Fruit fly (Drosophila melanogaster) whole organism, wandering third instar larva: ENCODE data around the gene CG32052.

Source experiments
- Abd-B ChIP-seq: fragments of >200 bp; optimal IDR thresholded peaks from 2 replicates; lab custom pipeline; 2017; ENCODE audit warnings: missing biosample characterization, missing genetic modification characterization
- CG32264 ChIP-seq: fragments of 200-800 bp; sonication (Bioruptor generic); optimal IDR thresholded peaks from 2 replicates; lab custom pipeline; 2016; ENCODE audit warnings: missing biosample characterization, missing genetic modification characterization
- HLH106 ChIP-seq: fragments of 200-800 bp; optimal IDR thresholded peaks from 3 replicates; lab custom pipeline; 2019; ENCODE audit warnings: missing biosample characterization, mild to moderate bottlenecking, missing genetic modification characterization, moderate library complexity
- Hnf4 ChIP-seq: fragments of 200-800 bp; sonication (Bioruptor generic); optimal IDR thresholded peaks from 2 replicates; lab custom pipeline; 2016; ENCODE audit warnings: missing biosample characterization, mild to moderate bottlenecking, missing genetic modification characterization
- Hr83 ChIP-seq: fragments of 200-300 bp; sonication (Bioruptor generic); optimal IDR thresholded peaks from 2 replicates; lab custom pipeline; 2016; ENCODE audit warnings: missing biosample characterization, mild to moderate bottlenecking, missing genetic modification characterization, moderate library complexity; ENCODE audit not compliant: poor library complexity, severe bottlenecking
- OdsH ChIP-seq: fragments of 200-800 bp; sonication (Bioruptor generic); optimal IDR thresholded peaks from 2 replicates; lab custom pipeline; 2016; ENCODE audit warnings: missing biosample characterization, mild to moderate bottlenecking, missing genetic modification characterization
- dl ChIP-seq, 2 experiments: fragments of 175-275, 200-275 bp in 1 of 2; fragments of 200-275 bp in 1 of 2; sonication (Bioruptor generic); optimal IDR thresholded peaks; lab custom pipeline; 2018; ENCODE audit warnings: mild to moderate bottlenecking in 2 of 2, missing biosample characterization in 2 of 2, missing genetic modification characterization in 2 of 2, moderate library complexity in 2 of 2; ENCODE audit not compliant: partially characterized antibody in 2 of 2, insufficient read depth in 1 of 2
- dmrt93B ChIP-seq: fragments of 200-800 bp; sonication (Bioruptor generic); optimal IDR thresholded peaks from 2 replicates; lab custom pipeline; 2018; ENCODE audit warnings: missing biosample characterization, mild to moderate bottlenecking, missing genetic modification characterization
- fru ChIP-seq: fragments of 200-800 bp; sonication (Bioruptor generic); optimal IDR thresholded peaks from 3 replicates; lab custom pipeline; 2016; ENCODE audit warnings: missing biosample characterization, mild to moderate bottlenecking, missing genetic modification characterization
- sage ChIP-seq: fragments of 200-800 bp; sonication (Bioruptor generic); optimal IDR thresholded peaks from 2 replicates; lab custom pipeline; 2016; ENCODE audit warnings: missing biosample characterization, mild to moderate bottlenecking, missing genetic modification characterization
- tai ChIP-seq: sonication (Bioruptor generic); optimal IDR thresholded peaks from 2 replicates; lab custom pipeline; 2016; ENCODE audit warnings: missing biosample characterization, missing genetic modification characterization
- usp ChIP-seq: fragments of >200 bp; optimal IDR thresholded peaks from 2 replicates; lab custom pipeline; 2017; ENCODE audit warnings: missing biosample characterization, missing genetic modification characterization

dm6 chr3L:9745393-9745792, 41.5 kb upstream of the CG32052 start:
- TF ChIP-seq dl (GFP tag; optimal IDR thresholded peaks at IDR 0.05; lab: Kevin White, UChicago; ENCODE audit: insufficient read depth in 1 of 2, partially characterized antibody in 2 of 2) (no peak), CG32264 (GFP tag; lab: Kevin White, UChicago) (no peak), HLH106 (tag; lab: Kevin White, UChicago) (no peak), dmrt93B (GFP tag; lab: Kevin White, UChicago) (no peak), Hnf4 (GFP tag; lab: Kevin White, UChicago) (no peak), OdsH (GFP tag; lab: Kevin White, UChicago) (no peak), Abd-B (GFP tag; lab: Kevin White, UChicago) (no peak), sage (no peak), fru (GFP tag; lab: Kevin White, UChicago) (no peak), tai (GFP tag; lab: Kevin White, UChicago) (no peak), Hr83 (GFP tag; lab: Kevin White, UChicago) (no peak), usp (GFP tag; lab: Kevin White, UChicago) (no peak)
